Fruit fly (Drosophila melanogaster) whole organism, embryonic: ENCODE measurements around the gene MSBP.

Experiments used
- Antp ChIP-seq: fragments of 200-800 bp; sonication (Bioruptor generic); optimal IDR thresholded peaks from 3 replicates; lab custom pipeline; 2016; ENCODE audit warnings: missing biosample characterization, missing genetic modification characterization
- CG1024 ChIP-seq: fragments of 200-800 bp; sonication (Bioruptor generic); IDR thresholded peaks from 2 replicates; pipeline ENCODE4 v1.3.6; 2022; ENCODE audit warnings: missing biosample characterization, missing genetic modification characterization
- CG10267 ChIP-seq: fragments of 200-800 bp; sonication (Bioruptor generic); optimal IDR thresholded peaks from 2 replicates; lab custom pipeline; 2018; ENCODE audit warnings: missing biosample characterization, mild to moderate bottlenecking, missing genetic modification characterization, moderate library complexity
- CG14014 ChIP-seq: fragments of 200-800 bp; sonication (Bioruptor generic); IDR thresholded peaks from 2 replicates; pipeline ENCODE4 v1.3.6; 2022; ENCODE audit warnings: missing biosample characterization, missing genetic modification characterization
- CG1529 ChIP-seq: fragments of 200-800 bp; sonication (Bioruptor generic); optimal IDR thresholded peaks from 3 replicates; lab custom pipeline; 2018; ENCODE audit warnings: missing biosample characterization, missing genetic modification characterization
- CG15696 ChIP-seq: fragments of 200-800 bp; sonication (Bioruptor generic); optimal IDR thresholded peaks from 2 replicates; lab custom pipeline; 2019; ENCODE audit warnings: missing biosample characterization, mild to moderate bottlenecking, missing genetic modification characterization, moderate library complexity
- CG1602 ChIP-seq: fragments of 200-800 bp; sonication (Bioruptor generic); optimal IDR thresholded peaks from 3 replicates; lab custom pipeline; 2016; ENCODE audit warnings: missing biosample characterization, missing genetic modification characterization
- CG1603 ChIP-seq: fragments of 200-800 bp; sonication (Bioruptor generic); optimal IDR thresholded peaks from 2 replicates; lab custom pipeline; 2019; ENCODE audit warnings: missing biosample characterization, mild to moderate bottlenecking, missing genetic modification characterization, moderate library complexity
- CG18476 ChIP-seq: fragments of 200-800 bp; sonication (Bioruptor generic); optimal IDR thresholded peaks from 2 replicates; lab custom pipeline; 2016; ENCODE audit warnings: missing biosample characterization, mild to moderate bottlenecking, missing genetic modification characterization
- CG2120 ChIP-seq: fragments of 200-800 bp; sonication (Bioruptor generic); optimal IDR thresholded peaks from 3 replicates; lab custom pipeline; 2016; ENCODE audit warnings: missing biosample characterization, missing genetic modification characterization
- CG2678 ChIP-seq: fragments of 200-800 bp; sonication (Bioruptor generic); optimal IDR thresholded peaks from 3 replicates; lab custom pipeline; 2019; ENCODE audit warnings: missing biosample characterization, mild to moderate bottlenecking, missing genetic modification characterization, moderate library complexity
- CG3163 ChIP-seq: fragments of 200-800 bp; sonication (Bioruptor generic); optimal IDR thresholded peaks from 3 replicates; lab custom pipeline; 2016; ENCODE audit warnings: missing biosample characterization, missing genetic modification characterization
- CG4730 ChIP-seq: fragments of 200-800 bp; sonication (Bioruptor generic); IDR thresholded peaks from 2 replicates; pipeline ENCODE4 v1.3.6; 2022; ENCODE audit warnings: missing biosample characterization, missing genetic modification characterization
- CG5953 ChIP-seq: fragments of 200-800 bp; sonication (Bioruptor generic); IDR thresholded peaks from 2 replicates; pipeline ENCODE4 v1.3.6; 2022; ENCODE audit warnings: missing biosample characterization, missing genetic modification characterization
- CG6254 ChIP-seq: fragments of 200-800 bp; sonication (Bioruptor generic); optimal IDR thresholded peaks from 3 replicates; lab custom pipeline; 2017; ENCODE audit warnings: mild to moderate bottlenecking, missing biosample characterization, missing genetic modification reagents, missing genetic modification characterization
- CG6272 ChIP-seq: fragments of 200-800 bp; sonication (Bioruptor generic); IDR thresholded peaks from 2 replicates; pipeline ENCODE4 v1.3.6; 2022; ENCODE audit warnings: missing biosample characterization, missing genetic modification characterization
- CG7357 ChIP-seq: fragments of 200-800 bp; sonication (Bioruptor generic); IDR thresholded peaks from 3 replicates; pipeline ENCODE4 v1.3.6; 2022; ENCODE audit warnings: missing biosample characterization, missing genetic modification characterization
- CG7786 ChIP-seq: fragments of 200-800 bp; sonication (Bioruptor generic); optimal IDR thresholded peaks from 2 replicates; lab custom pipeline; 2016; ENCODE audit warnings: missing biosample characterization, missing genetic modification characterization
- CG8089 ChIP-seq: fragments of 200-800 bp; sonication (Bioruptor generic); optimal IDR thresholded peaks from 3 replicates; lab custom pipeline; 2016; ENCODE audit warnings: missing biosample characterization, missing genetic modification characterization
- D19B ChIP-seq: fragments of 200-800 bp; sonication (Bioruptor generic); optimal IDR thresholded peaks from 2 replicates; lab custom pipeline; 2017; ENCODE audit warnings: missing biosample characterization, mild to moderate bottlenecking, missing genetic modification characterization
- Dip3 ChIP-seq: fragments of 200-800 bp; sonication (Bioruptor generic); optimal IDR thresholded peaks from 3 replicates; lab custom pipeline; 2016; ENCODE audit warnings: missing biosample characterization, missing genetic modification characterization
- Doc3 ChIP-seq: fragments of 200-800 bp; sonication (Bioruptor generic); IDR thresholded peaks from 3 replicates; pipeline ENCODE4 v1.3.6; 2022; ENCODE audit warnings: missing biosample characterization, missing genetic modification characterization; ENCODE audit not compliant: partially characterized antibody
- ERR ChIP-seq: fragments of 200-800 bp; sonication (Bioruptor generic); optimal IDR thresholded peaks from 2 replicates; lab custom pipeline; 2016; ENCODE audit warnings: missing biosample characterization, missing genetic modification characterization
- Lpt ChIP-seq: fragments of >200 bp; optimal IDR thresholded peaks from 2 replicates; lab custom pipeline; 2018; ENCODE audit warnings: missing biosample characterization, missing genetic modification characterization
- NC2β ChIP-seq: fragments of 200-800 bp; sonication (Bioruptor generic); optimal IDR thresholded peaks from 2 replicates; lab custom pipeline; 2016; ENCODE audit warnings: missing biosample characterization, missing genetic modification characterization
- Neu2 ChIP-seq: fragments of 200-800 bp; sonication (Bioruptor generic); optimal IDR thresholded peaks from 3 replicates; lab custom pipeline; 2016; ENCODE audit warnings: missing biosample characterization, missing genetic modification characterization, borderline replicate concordance
- Nf-YA ChIP-seq: fragments of 200-800 bp; sonication (Bioruptor generic); IDR thresholded peaks from 2 replicates; pipeline ENCODE4 v1.3.6; 2022; ENCODE audit warnings: missing biosample characterization, missing genetic modification characterization
- Nf-YB ChIP-seq: fragments of 200-800 bp; sonication (Bioruptor generic); optimal IDR thresholded peaks from 3 replicates; lab custom pipeline; 2019; ENCODE audit warnings: missing biosample characterization, mild to moderate bottlenecking, missing genetic modification characterization, moderate library complexity
- Nf-YC ChIP-seq: fragments of 200-800 bp; optimal IDR thresholded peaks from 3 replicates; lab custom pipeline; 2019; ENCODE audit warnings: missing biosample characterization, mild to moderate bottlenecking, missing genetic modification characterization, moderate library complexity
- Oli ChIP-seq: fragments of 200-800 bp; sonication (Bioruptor generic); optimal IDR thresholded peaks from 2 replicates; lab custom pipeline; 2018; ENCODE audit warnings: missing biosample characterization, mild to moderate bottlenecking, missing genetic modification characterization, moderate library complexity
- Sin3A ChIP-seq: fragments of >200 bp; optimal IDR thresholded peaks from 2 replicates; lab custom pipeline; 2018
- Sox102F ChIP-seq: fragments of 200-800 bp; sonication (Bioruptor generic); optimal IDR thresholded peaks from 2 replicates; lab custom pipeline; 2018; ENCODE audit warnings: missing biosample characterization, mild to moderate bottlenecking, missing genetic modification characterization, moderate library complexity
- Ssrp ChIP-seq: fragments of 200-800 bp; sonication (Bioruptor generic); optimal IDR thresholded peaks from 2 replicates; lab custom pipeline; 2018; ENCODE audit warnings: missing biosample characterization, mild to moderate bottlenecking, missing genetic modification characterization, moderate library complexity
- abd-A ChIP-seq: fragments of 200-800 bp; sonication (Bioruptor generic); optimal IDR thresholded peaks from 3 replicates; lab custom pipeline; 2019; ENCODE audit warnings: missing biosample characterization, mild to moderate bottlenecking, missing genetic modification characterization, moderate library complexity
- az2 ChIP-seq: fragments of 200-800 bp; sonication (Bioruptor generic); optimal IDR thresholded peaks from 3 replicates; lab custom pipeline; 2016; ENCODE audit warnings: missing biosample characterization, missing genetic modification characterization
- bcd ChIP-seq: fragments of 200-800 bp; sonication (Bioruptor generic); optimal IDR thresholded peaks from 2 replicates; lab custom pipeline; 2017; ENCODE audit warnings: missing biosample characterization, mild to moderate bottlenecking, missing genetic modification characterization
- cad ChIP-seq: fragments of >200 bp; optimal IDR thresholded peaks from 2 replicates; lab custom pipeline; 2017; ENCODE audit warnings: missing biosample characterization, missing genetic modification characterization
- da ChIP-seq: fragments of 200-800 bp; sonication (Bioruptor generic); optimal IDR thresholded peaks from 2 replicates; lab custom pipeline; 2016; ENCODE audit warnings: missing biosample characterization, missing genetic modification characterization
- dmrt99B ChIP-seq: fragments of 200-800 bp; sonication (Bioruptor generic); optimal IDR thresholded peaks from 2 replicates; lab custom pipeline; 2018; ENCODE audit warnings: missing biosample characterization, mild to moderate bottlenecking, missing genetic modification characterization, moderate library complexity
- dpn ChIP-seq, 2 experiments: fragments of 200-800 bp; sonication (Bioruptor generic); optimal IDR thresholded peaks; 3 replicates each; lab custom pipeline; 2016; ENCODE audit warnings: missing biosample characterization in 2 of 2, missing genetic modification characterization in 2 of 2
- gsb ChIP-seq: fragments of 200-800 bp; sonication (Bioruptor generic); IDR thresholded peaks from 2 replicates; pipeline ENCODE4 v1.3.6; 2022; ENCODE audit warnings: missing biosample characterization, missing genetic modification characterization
- hkb ChIP-seq, 2 experiments: fragments of 200-800 bp in 1 of 2; fragments of >200 bp in 1 of 2; sonication (Bioruptor generic) in 1 of 2; IDR thresholded peaks in 1 of 2; optimal IDR thresholded peaks in 1 of 2; 2 replicates each; pipeline versions ENCODE4 v1.3.6 to Lab custom; 2017 to 2022; ENCODE audit warnings: missing biosample characterization in 1 of 2, missing genetic modification characterization in 1 of 2
- jumu ChIP-seq: fragments of 200-800 bp; sonication (Bioruptor generic); optimal IDR thresholded peaks from 3 replicates; lab custom pipeline; 2016; ENCODE audit warnings: missing biosample characterization, missing genetic modification characterization
- klu ChIP-seq: fragments of 200-800 bp; sonication (Bioruptor generic); IDR thresholded peaks from 2 replicates; pipeline ENCODE4 v1.3.6; 2022; ENCODE audit warnings: missing biosample characterization, missing genetic modification characterization
- lilli ChIP-seq: fragments of 200-800 bp; sonication (Bioruptor generic); optimal IDR thresholded peaks from 3 replicates; lab custom pipeline; 2016; ENCODE audit warnings: missing biosample characterization, missing genetic modification characterization
- luna ChIP-seq: fragments of 200-800 bp; sonication (Bioruptor generic); optimal IDR thresholded peaks from 2 replicates; lab custom pipeline; 2016; ENCODE audit warnings: missing biosample characterization, missing genetic modification characterization
- nmo ChIP-seq: fragments of 200-800 bp; sonication (Bioruptor generic); optimal IDR thresholded peaks from 2 replicates; lab custom pipeline; 2018; ENCODE audit warnings: missing biosample characterization, mild to moderate bottlenecking, missing genetic modification characterization, moderate library complexity
- prd ChIP-seq, 3 experiments: fragments of >200 bp in 2 of 3; fragments of 200-800 bp in 1 of 3; sonication (Bioruptor generic) in 1 of 3; optimal IDR thresholded peaks in 2 of 3; IDR thresholded peaks in 1 of 3; 2 replicates in 2 of 3; 3 replicates in 1 of 3; pipeline versions ENCODE4 v1.3.6 to Lab custom; 2017 to 2022; ENCODE audit warnings: missing biosample characterization in 1 of 3, missing genetic modification characterization in 1 of 3
- repo ChIP-seq: fragments of 200-800 bp; sonication (Bioruptor generic); optimal IDR thresholded peaks from 2 replicates; lab custom pipeline; 2016; ENCODE audit warnings: missing biosample characterization, missing genetic modification characterization
- scrt ChIP-seq: fragments of 200-800 bp; sonication (Bioruptor generic); optimal IDR thresholded peaks from 2 replicates; lab custom pipeline; 2018; ENCODE audit warnings: missing biosample characterization, mild to moderate bottlenecking, missing genetic modification characterization, moderate library complexity
- tup ChIP-seq: fragments of 200-800 bp; sonication (Bioruptor generic); optimal IDR thresholded peaks from 2 replicates; lab custom pipeline; 2016; ENCODE audit warnings: missing biosample characterization, mild to moderate bottlenecking, missing genetic modification characterization, moderate library complexity

The MSBP gene

DNA sequence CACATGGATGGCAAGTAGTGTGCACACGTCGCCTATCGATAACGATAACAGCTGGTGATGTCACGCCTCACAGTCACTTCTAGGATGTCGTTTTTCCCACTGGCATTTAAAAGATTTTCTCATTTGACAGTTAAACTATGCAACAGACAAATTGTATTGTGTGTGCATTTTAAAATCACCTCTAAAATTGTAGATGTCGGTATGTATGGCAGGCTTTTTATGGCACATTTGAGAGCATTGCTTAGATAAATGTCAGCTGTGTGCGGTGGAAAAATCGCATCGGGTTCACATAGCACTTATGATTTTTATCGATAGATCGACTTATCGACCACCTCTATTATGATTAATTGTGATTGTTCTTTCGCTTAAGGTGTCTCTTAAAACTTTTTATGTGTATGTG is 45.8 kb downstream of the MSBP start, which contains the start of the genes ArgRS and CG8578 (continued):
- no peak for TF ChIP-seq tup (GFP tag; lab: Kevin White, UChicago)
- no peak for TF ChIP-seq Nf-YB (GFP tag; lab: Kevin White, UChicago)
- TF ChIP-seq CG4730, result no peak
- peak; percentile 19 for TF ChIP-seq az2 (GFP tag; lab: Kevin White, UChicago)
- peak; percentile 90 for TF ChIP-seq jumu
- no peak; the same call in 1 of the 2 replicates for TF ChIP-seq CG14014 (GFP tag; lab: Robert Waterston, UW)
- peak; percentile 13 for TF ChIP-seq Dip3
- peak; percentile 87 for TF ChIP-seq lilli
- TF ChIP-seq CG5953 (GFP tag; lab: Robert Waterston, UW), result no peak
- peak; percentile 62 to 88 for TF ChIP-seq dpn (GFP tag; optimal IDR thresholded peaks at IDR 0.05; lab: Kevin White, UChicago)
- no peak for TF ChIP-seq Lpt (GFP tag; lab: Kevin White, UChicago)
- TF ChIP-seq dmrt99B, result no peak
- TF ChIP-seq CG2678, result no peak
- peak; percentile 57 for TF ChIP-seq luna (GFP tag; lab: Kevin White, UChicago)
- peak; percentile 48 for TF ChIP-seq hkb (optimal IDR thresholded peaks at IDR 0.05; lab: Kevin White, UChicago)
- peak; percentile 47; the same call in 1 of the 2 replicates for TF ChIP-seq hkb (GFP tag; IDR thresholded peaks at IDR 0.05; lab: Robert Waterston, UW)
- TF ChIP-seq D19B (GFP tag; lab: Kevin White, UChicago), result peak; percentile 10
- TF ChIP-seq CG8089 (GFP tag; lab: Kevin White, UChicago), result no peak
- TF ChIP-seq Nf-YA (GFP tag; lab: Robert Waterston, UW), result no peak
- TF ChIP-seq CG1024 (GFP tag; lab: Robert Waterston, UW), result 0 out of 2 replicates have a peak, but pooled peaks have one; percentile 34
- no peak for TF ChIP-seq bcd (GFP tag; lab: Kevin White, UChicago)
- peak; percentile 96 for TF ChIP-seq Sin3A
- peak; percentile 23 for TF ChIP-seq CG10267 (tag; lab: Kevin White, UChicago)
- TF ChIP-seq Oli (tag; lab: Kevin White, UChicago), result no peak
- no peak for TF ChIP-seq CG1602 (GFP tag; lab: Kevin White, UChicago)
- TF ChIP-seq Sox102F (GFP tag; lab: Kevin White, UChicago), result no peak
- TF ChIP-seq Ssrp (tag; lab: Kevin White, UChicago), result no peak
- TF ChIP-seq NC2β, result peak; percentile 30
- TF ChIP-seq nmo (GFP tag; lab: Kevin White, UChicago), result peak; percentile 92
- no peak for TF ChIP-seq repo (GFP tag; lab: Kevin White, UChicago)
- peak; percentile 53 for TF ChIP-seq CG1603 (tag; lab: Kevin White, UChicago)
- peak; percentile 71 for TF ChIP-seq CG2120
- TF ChIP-seq CG15696 (tag; lab: Kevin White, UChicago), result no peak
- TF ChIP-seq klu (GFP tag; lab: Robert Waterston, UW), result no peak; the same call in 1 of the 2 replicates
- TF ChIP-seq CG7357, result peak; percentile 98
- TF ChIP-seq cad (GFP tag; lab: Kevin White, UChicago), result no peak
- TF ChIP-seq CG1529, result no peak
- peak; percentile 93 for TF ChIP-seq Antp (GFP tag; lab: Kevin White, UChicago)
- no peak for TF ChIP-seq prd (optimal IDR thresholded peaks at IDR 0.05; lab: Kevin White, UChicago)
- TF ChIP-seq prd (GFP tag; IDR thresholded peaks at IDR 0.05; lab: Robert Waterston, UW), result peak; percentile 85
- TF ChIP-seq Nf-YC (tag; lab: Kevin White, UChicago), result peak; percentile 63
- TF ChIP-seq da, result no peak
- peak; percentile 80 for TF ChIP-seq ERR (GFP tag; lab: Kevin White, UChicago)
- no peak for TF ChIP-seq scrt (GFP tag; lab: Kevin White, UChicago)
- no peak for TF ChIP-seq CG18476 (GFP tag; lab: Kevin White, UChicago)
- peak; percentile 40 for TF ChIP-seq CG3163 (GFP tag; lab: Kevin White, UChicago)
- TF ChIP-seq CG6254, result no peak
- TF ChIP-seq Doc3 (GFP tag; lab: Robert Waterston, UW), result peak; percentile 61
- no peak for TF ChIP-seq Neu2 (GFP tag; lab: Kevin White, UChicago)
- no peak for TF ChIP-seq gsb (GFP tag; lab: Robert Waterston, UW)
- peak; percentile 43 for TF ChIP-seq CG7786 (GFP tag; lab: Kevin White, UChicago)
- peak; percentile 69 for TF ChIP-seq CG6272 (GFP tag; lab: Robert Waterston, UW)
- no peak for TF ChIP-seq abd-A (tag; lab: Kevin White, UChicago)
